Worm (Caenorhabditis elegans): ENCODE results near the gene T24C4.2.

The T24C4.2 gene

DNA sequence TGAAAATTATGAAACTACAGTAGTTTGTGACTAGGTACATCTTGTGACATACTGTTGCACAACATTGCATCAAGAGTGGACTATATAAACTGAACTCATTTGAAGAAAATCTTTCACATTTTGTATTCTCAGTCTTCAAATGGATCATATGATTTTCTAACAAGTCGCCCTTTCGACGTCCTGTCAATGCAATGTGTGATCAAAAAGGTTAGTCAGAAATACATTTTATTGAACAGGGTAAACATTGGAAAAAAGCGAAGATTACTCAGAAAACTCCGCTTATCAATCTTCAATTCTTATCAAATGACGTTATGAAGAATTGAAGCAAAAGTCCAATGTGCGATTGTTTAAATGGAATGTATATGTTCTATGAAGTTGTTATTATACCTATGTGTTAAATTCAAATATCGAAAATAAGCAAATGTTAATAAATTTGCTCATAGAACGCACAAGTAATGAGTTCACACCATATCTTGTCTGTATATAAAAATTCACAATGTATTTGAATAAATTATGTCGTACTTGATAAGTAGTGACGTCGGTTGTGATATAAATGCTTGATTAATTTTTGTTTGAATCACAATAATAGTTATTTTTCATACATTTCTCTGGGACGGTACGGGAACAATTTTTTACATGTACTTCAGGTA lies 36.8 kb downstream of the T24C4.2 start, which contains the start of gene zip-2:
Gene zip-2, plus strand, starts transcription at position 128 of the 650 bp plus-strand sequence.
- TF ChIP-seq W03F9.2 (tag; optimal IDR thresholded peaks at IDR 0.05), result no peak
- no peak for TF ChIP-seq him-1 (tag; optimal IDR thresholded peaks at IDR 0.05)
- TF ChIP-seq dao-5 (tag; optimal IDR thresholded peaks at IDR 0.05), result no peak

DNA sequence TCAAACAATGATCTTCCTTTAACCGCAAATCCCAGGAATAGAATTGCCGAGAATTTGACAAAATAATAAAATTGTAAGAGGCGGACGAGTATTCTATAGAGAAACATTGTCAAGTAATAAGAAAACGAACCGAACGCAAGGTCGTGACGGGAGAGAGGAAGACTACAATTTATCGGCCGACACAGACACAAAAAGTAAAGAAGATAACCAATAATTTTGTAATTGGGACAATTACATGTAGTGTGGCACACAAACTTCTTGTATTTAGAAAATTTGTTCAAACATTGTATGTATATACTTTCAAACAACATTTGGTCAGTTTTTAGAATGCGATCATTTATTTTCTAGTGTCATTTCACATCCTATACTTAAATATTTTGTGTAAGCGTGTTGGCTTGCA lies 37.8 kb downstream of the T24C4.2 start, which contains the start of gene ceeh-1:
Gene ceeh-1, minus strand, starts transcription at position 317 of the 400 bp plus-strand sequence.
- no peak for TF ChIP-seq W03F9.2 (tag; optimal IDR thresholded peaks at IDR 0.05)
- no peak for TF ChIP-seq him-1 (tag; optimal IDR thresholded peaks at IDR 0.05)
- TF ChIP-seq dao-5 (tag; optimal IDR thresholded peaks at IDR 0.05), result no peak

DNA sequence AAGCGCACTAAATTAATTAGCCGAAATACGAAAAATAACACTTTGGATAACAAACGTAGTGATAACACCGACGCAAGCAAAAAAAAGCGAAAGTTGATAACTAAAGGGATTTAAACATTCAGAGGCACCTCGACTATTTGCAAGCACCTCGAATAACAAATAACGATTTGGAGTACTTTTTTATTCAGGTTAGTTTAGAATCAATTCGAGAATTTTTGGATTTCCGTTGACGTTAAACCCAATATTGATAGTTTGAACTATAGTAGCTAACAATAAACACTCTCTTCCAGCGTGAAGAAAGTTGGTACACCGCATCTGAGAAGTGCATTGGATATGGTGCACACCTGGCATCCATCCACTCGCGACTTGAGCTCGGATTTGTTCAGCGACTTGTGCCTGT lies 44.5 kb downstream of the T24C4.2 start:
- TF ChIP-seq dao-5 (tag; optimal IDR thresholded peaks at IDR 0.05) (no peak), him-1 (tag; optimal IDR thresholded peaks at IDR 0.05) (no peak)

DNA sequence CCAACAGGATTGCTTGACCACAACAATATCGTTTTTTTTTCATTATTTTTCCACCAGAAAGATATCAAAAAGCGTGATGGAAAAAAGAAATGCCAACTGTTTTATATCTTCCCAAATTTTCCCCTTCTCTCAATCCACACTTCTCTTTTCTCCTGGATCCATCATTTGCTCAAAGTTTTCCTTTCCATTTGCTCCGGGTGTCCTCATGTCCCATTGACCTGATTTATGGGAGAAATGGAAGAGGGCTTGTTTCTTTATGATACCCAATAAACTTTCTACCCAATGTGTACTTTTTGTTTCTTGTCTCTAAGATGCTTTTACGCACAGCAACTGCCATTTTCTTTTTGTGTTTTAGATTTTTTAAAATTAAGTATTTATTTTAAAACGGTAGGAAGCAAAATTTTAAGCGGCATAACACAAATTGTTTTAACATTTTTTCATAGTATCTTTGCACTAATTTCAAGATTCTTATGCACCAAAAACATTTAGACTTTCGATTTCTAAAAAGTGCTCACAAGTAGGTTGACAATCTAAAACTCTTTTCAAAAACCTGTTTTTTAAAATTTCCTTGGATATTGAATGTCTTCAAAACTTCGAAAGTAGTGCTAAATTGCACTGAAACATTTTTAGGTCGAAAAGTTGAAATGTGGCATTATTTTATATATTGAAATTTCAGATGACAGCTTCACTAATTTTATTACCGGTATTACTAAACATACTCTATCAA lies 47.1 kb downstream of the T24C4.2 start, which contains the start of gene clec-149:
Gene clec-149, plus strand, starts transcription at position 677 of the 727 bp plus-strand sequence.
- TF ChIP-seq W03F9.2 (tag; optimal IDR thresholded peaks at IDR 0.05), result no peak
- no peak for TF ChIP-seq dao-5 (tag; optimal IDR thresholded peaks at IDR 0.05)
- no peak for TF ChIP-seq him-1 (tag; optimal IDR thresholded peaks at IDR 0.05)

DNA sequence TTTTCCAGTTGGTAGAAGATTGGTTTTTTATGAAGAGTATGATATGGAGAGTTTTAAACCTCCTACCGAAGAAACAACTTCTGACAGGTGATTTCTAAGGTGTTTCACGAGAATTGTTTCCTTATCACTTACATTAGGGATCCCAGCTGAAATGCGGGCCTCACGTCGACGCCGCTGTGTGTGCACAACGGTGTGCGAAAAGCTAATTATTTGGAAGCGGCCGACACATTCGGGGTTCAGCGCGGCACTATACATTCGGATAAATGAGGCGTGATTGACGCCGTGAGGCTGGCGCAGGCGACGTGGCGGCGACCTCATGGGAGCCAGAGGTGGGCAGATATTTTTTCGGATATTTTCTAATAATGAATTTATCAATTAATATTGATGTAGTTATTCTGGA lies 50.5 kb downstream of the T24C4.2 start:
- no peak for TF ChIP-seq him-1 (tag; optimal IDR thresholded peaks at IDR 0.05)
- no peak for TF ChIP-seq dao-5 (tag; optimal IDR thresholded peaks at IDR 0.05)

Measured in whole organism, L4/young adult.